Worm (Caenorhabditis elegans) whole organism, young adult: ENCODE data around the gene dph-2.

Experiments
- F22D6.2 ChIP-seq: sonication (generic microtip); optimal IDR thresholded peaks from 2 replicates; lab custom pipeline; 2016; ENCODE audit warnings: mild to moderate bottlenecking, missing genetic modification characterization, missing compliant biosample characterization
- ama-1 ChIP-seq, 3 experiments: fragments of 150-350 bp in 1 of 3; sonication (generic microtip) in 2 of 3; optimal IDR thresholded peaks; 2 replicates each; lab custom pipeline; 2014 to 2018; ENCODE audit warnings: missing biosample characterization in 2 of 3, missing genetic modification characterization in 2 of 3, missing genetic modification reagents in 2 of 3
- bed-2 ChIP-seq: fragments of 200-800 bp; sonication (Bioruptor generic); IDR thresholded peaks from 2 replicates; pipeline ENCODE4 v1.3.6; 2022; ENCODE audit warnings: missing genetic modification reagents, missing genetic modification characterization, missing compliant biosample characterization
- ceh-58 ChIP-seq: fragments of 200-800 bp; sonication (Bioruptor generic); IDR thresholded peaks from 2 replicates; pipeline ENCODE4 v1.3.6; 2022; ENCODE audit warnings: missing genetic modification characterization, missing compliant biosample characterization
- him-1 ChIP-seq: sonication (generic microtip); optimal IDR thresholded peaks from 2 replicates; lab custom pipeline; 2016; ENCODE audit warnings: missing genotype, missing genetic modification reagents, missing genetic modification characterization, missing compliant biosample characterization
- let-607 ChIP-seq, 2 experiments: fragments of 200-800 bp in 1 of 2; sonication (Bioruptor generic) in 1 of 2; sonication (generic microtip) in 1 of 2; optimal IDR thresholded peaks; 2 replicates each; lab custom pipeline; 2016 to 2018; ENCODE audit warnings: mild to moderate bottlenecking in 2 of 2, missing compliant biosample characterization in 2 of 2, missing genetic modification characterization in 2 of 2, moderate library complexity in 2 of 2, missing genotype in 1 of 2
- lin-26 ChIP-seq: fragments of 200-800 bp; sonication (Bioruptor generic); IDR thresholded peaks from 2 replicates; pipeline ENCODE4 v1.3.6; 2022; ENCODE audit warnings: missing genetic modification reagents, missing genetic modification characterization, missing compliant biosample characterization
- lsy-27 ChIP-seq: sonication (generic microtip); optimal IDR thresholded peaks from 2 replicates; lab custom pipeline; 2017; ENCODE audit warnings: missing genetic modification characterization, mild to moderate bottlenecking, missing compliant biosample characterization, antibody characterized with exemption, missing genotype, borderline replicate concordance; ENCODE audit not compliant: insufficient read depth
- mes-4 ChIP-seq: sonication (generic microtip); optimal IDR thresholded peaks from 2 replicates; lab custom pipeline; 2016; ENCODE audit warnings: missing genotype, missing genetic modification characterization, missing compliant biosample characterization
- snpc-4 ChIP-seq, 5 experiments: fragments of 150-350 bp in 1 of 5; sonication (generic microtip) in 4 of 5; optimal IDR thresholded peaks; 2 replicates each; lab custom pipeline; 2014 to 2018; ENCODE audit warnings: missing genetic modification characterization in 5 of 5, missing biosample characterization in 3 of 5, antibody characterized with exemption in 2 of 5, mild to moderate bottlenecking in 2 of 5, missing compliant biosample characterization in 2 of 5, missing genotype in 2 of 5, moderate library complexity in 2 of 5, missing genetic modification reagents in 1 of 5
- unc-62 ChIP-seq: fragments of 150-350 bp; optimal IDR thresholded peaks from 2 replicates; lab custom pipeline; 2014; ENCODE audit warnings: missing biosample characterization, missing genetic modification reagents, missing genetic modification characterization
- xnd-1 ChIP-seq: sonication (generic microtip); optimal IDR thresholded peaks from 2 replicates; lab custom pipeline; 2016; ENCODE audit warnings: missing genotype, missing genetic modification reagents, missing genetic modification characterization, missing compliant biosample characterization

DNA sequence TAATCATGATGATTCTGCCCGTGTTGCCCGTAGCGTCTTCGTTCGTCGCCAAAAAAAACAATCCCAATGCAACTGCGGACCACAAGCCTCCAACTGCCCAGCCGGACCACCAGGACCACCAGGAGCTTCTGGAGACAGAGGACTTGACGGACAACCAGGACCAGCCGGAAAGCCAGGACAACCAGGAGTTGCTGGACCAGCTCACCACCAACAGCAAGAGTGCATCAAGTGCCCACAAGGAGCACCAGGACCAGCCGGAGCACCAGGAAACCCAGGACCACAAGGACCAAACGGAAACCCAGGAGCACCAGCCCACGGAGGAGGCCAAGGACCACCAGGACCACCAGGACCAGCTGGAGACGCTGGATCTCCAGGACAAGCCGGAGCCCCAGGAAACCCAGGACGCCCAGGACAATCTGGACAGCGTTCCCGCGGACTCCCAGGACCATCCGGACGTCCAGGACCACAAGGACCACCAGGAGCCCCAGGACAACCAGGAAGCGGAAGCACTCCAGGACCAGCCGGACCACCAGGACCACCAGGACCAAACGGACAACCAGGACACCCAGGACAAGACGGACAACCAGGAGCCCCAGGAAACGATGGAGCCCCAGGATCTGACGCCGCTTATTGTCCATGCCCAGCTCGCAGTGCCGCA is 6.5 kb downstream of the dph-2 start:
- no peak for TF ChIP-seq unc-62 (GFP tag; lab: Kevin White, UChicago)
- TF ChIP-seq mes-4 (tag; lab: Kevin White, UChicago) = no peak
- TF ChIP-seq lsy-27 (tag; lab: Kevin White, UChicago) = no peak
- no peak for TF ChIP-seq ama-1 (optimal IDR thresholded peaks at IDR 0.05; lab: Kevin White, UChicago)
- TF ChIP-seq ama-1 (GFP tag; optimal IDR thresholded peaks at IDR 0.05; lab: Kevin White, UChicago) = no peak
- no peak for TF ChIP-seq ceh-58 (GFP tag; lab: Robert Waterston, UW)
- no peak for TF ChIP-seq him-1
- TF ChIP-seq xnd-1 (tag; lab: Kevin White, UChicago) = no peak
- TF ChIP-seq F22D6.2 (tag; lab: Kevin White, UChicago) = no peak
- no peak for TF ChIP-seq bed-2 (GFP tag; lab: Robert Waterston, UW)
- TF ChIP-seq snpc-4 (GFP tag; optimal IDR thresholded peaks at IDR 0.05; lab: Kevin White, UChicago) = no peak
- TF ChIP-seq snpc-4 (tag; optimal IDR thresholded peaks at IDR 0.05; lab: Kevin White, UChicago) = no peak
- no peak for TF ChIP-seq let-607 (tag; optimal IDR thresholded peaks at IDR 0.05; lab: Kevin White, UChicago)
- TF ChIP-seq lin-26 = peak; percentile 85
